Worm (Caenorhabditis elegans) whole organism, late embryonic: ENCODE data around the gene clc-9.

Source experiments
- ama-1 ChIP-seq: fragments of 150-350 bp; optimal IDR thresholded peaks from 2 replicates; lab custom pipeline; 2014
- ceh-30 ChIP-seq: fragments of 150-350 bp; optimal IDR thresholded peaks from 2 replicates; lab custom pipeline; 2014; ENCODE audit warnings: missing biosample characterization, missing genetic modification characterization
- ceh-34 ChIP-seq: sonication (generic microtip); optimal IDR thresholded peaks from 2 replicates; lab custom pipeline; 2016; ENCODE audit warnings: mild to moderate bottlenecking, missing genetic modification characterization, missing compliant biosample characterization
- fkh-10 ChIP-seq: fragments of 150-350 bp; optimal IDR thresholded peaks from 2 replicates; lab custom pipeline; 2014; ENCODE audit warnings: missing biosample characterization, missing genetic modification reagents, missing genetic modification characterization
- tbx-7 ChIP-seq: sonication (generic microtip); optimal IDR thresholded peaks from 2 replicates; lab custom pipeline; 2016; ENCODE audit warnings: missing genotype, missing genetic modification characterization, missing compliant biosample characterization

DNA sequence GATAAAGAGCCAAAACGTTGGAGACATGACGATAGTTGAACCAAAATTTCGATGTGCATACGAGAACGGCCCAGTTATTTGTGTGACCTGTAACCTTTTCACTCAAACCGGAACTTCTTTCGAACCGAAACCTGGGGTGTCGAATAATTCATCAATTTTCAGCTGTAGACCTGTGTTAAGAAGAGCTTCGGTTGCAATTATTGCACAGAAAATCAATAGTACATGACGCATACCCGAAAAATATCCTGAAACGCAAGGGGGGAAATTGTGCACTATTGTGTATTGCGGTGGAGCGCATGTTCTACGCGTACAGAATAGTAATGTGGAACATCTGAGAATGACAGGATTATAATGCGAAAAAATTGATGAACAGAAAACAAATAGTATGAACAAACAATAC lies 3.0 kb upstream of the clc-9 start, which contains the start of gene pigk-1:
- no peak for TF ChIP-seq ceh-34 (tag; lab: Kevin White, UChicago)
- TF ChIP-seq ceh-30 (tag; lab: Kevin White, UChicago): no peak
- no peak for TF ChIP-seq tbx-7 (tag; lab: Kevin White, UChicago)
- TF ChIP-seq fkh-10 (GFP tag; lab: Kevin White, UChicago): no peak
- TF ChIP-seq ama-1: no peak
